Worm (Caenorhabditis elegans) whole organism, L3 larva: ENCODE results near the gene cux-7.

Source experiments
- ZK546.5 ChIP-seq: sonication (generic microtip); optimal IDR thresholded peaks from 2 replicates; lab custom pipeline; 2017; ENCODE audit warnings: missing biosample characterization, missing genetic modification characterization
- aly-2 ChIP-seq: fragments of 150-350 bp; optimal IDR thresholded peaks from 2 replicates; lab custom pipeline; 2014; ENCODE audit warnings: missing biosample characterization, missing genetic modification characterization
- ama-1 ChIP-seq: fragments of 150-350 bp; optimal IDR thresholded peaks from 2 replicates; lab custom pipeline; 2018
- ceh-16 ChIP-seq: sonication (generic microtip); optimal IDR thresholded peaks from 2 replicates; lab custom pipeline; 2017; ENCODE audit warnings: missing biosample characterization, missing genetic modification characterization
- ceh-28 ChIP-seq: fragments of 150-350 bp; optimal IDR thresholded peaks from 2 replicates; lab custom pipeline; 2014; ENCODE audit warnings: missing biosample characterization, missing genetic modification reagents, missing genetic modification characterization
- ceh-82 ChIP-seq: fragments of 150-350 bp; optimal IDR thresholded peaks from 2 replicates; lab custom pipeline; 2014; ENCODE audit warnings: missing biosample characterization, missing genetic modification characterization
- ceh-9 ChIP-seq: sonication (generic microtip); optimal IDR thresholded peaks from 2 replicates; lab custom pipeline; 2018; ENCODE audit warnings: missing biosample characterization, missing genetic modification characterization
- daf-12 ChIP-seq: fragments of 150-350 bp; optimal IDR thresholded peaks from 2 replicates; lab custom pipeline; 2014; ENCODE audit warnings: missing biosample characterization, missing genetic modification reagents, missing genetic modification characterization
- egl-5 ChIP-seq: fragments of 150-350 bp; optimal IDR thresholded peaks from 2 replicates; lab custom pipeline; 2017; ENCODE audit warnings: missing biosample characterization, missing genetic modification reagents, missing genetic modification characterization, inconsistent platforms
- elt-1 ChIP-seq: fragments of 150-350 bp; optimal IDR thresholded peaks from 2 replicates; lab custom pipeline; 2014; ENCODE audit warnings: missing biosample characterization, missing genetic modification characterization
- elt-3 ChIP-seq, 3 experiments: fragments of 150-350 bp in 1 of 3; sonication (generic microtip) in 2 of 3; optimal IDR thresholded peaks; 2 replicates in 2 of 3; 4 replicates in 1 of 3; lab custom pipeline; 2014 to 2017; ENCODE audit warnings: missing biosample characterization in 3 of 3, missing genetic modification characterization in 3 of 3
- fkh-10 ChIP-seq: sonication (generic microtip); optimal IDR thresholded peaks from 2 replicates; lab custom pipeline; 2017; ENCODE audit warnings: missing biosample characterization, missing genetic modification reagents, missing genetic modification characterization
- fos-1 ChIP-seq: fragments of 150-350 bp; optimal IDR thresholded peaks from 2 replicates; lab custom pipeline; 2014; ENCODE audit warnings: missing biosample characterization, missing genetic modification characterization
- hmg-11 ChIP-seq: sonication (generic microtip); optimal IDR thresholded peaks from 2 replicates; lab custom pipeline; 2016; ENCODE audit warnings: missing genetic modification characterization, missing compliant biosample characterization
- jun-1 ChIP-seq: fragments of 150-350 bp; optimal IDR thresholded peaks from 2 replicates; lab custom pipeline; 2014; ENCODE audit warnings: missing biosample characterization, missing genetic modification reagents, missing genetic modification characterization
- lin-15B ChIP-seq: fragments of 150-350 bp; optimal IDR thresholded peaks from 2 replicates; lab custom pipeline; 2014; ENCODE audit warnings: missing biosample characterization, missing genetic modification characterization
- lsy-12 ChIP-seq: sonication (generic microtip); optimal IDR thresholded peaks from 2 replicates; lab custom pipeline; 2016; ENCODE audit warnings: mild to moderate bottlenecking, missing genetic modification characterization, missing compliant biosample characterization
- nfya-1 ChIP-seq: sonication (generic microtip); optimal IDR thresholded peaks from 2 replicates; lab custom pipeline; 2017; ENCODE audit warnings: missing genetic modification characterization, mild to moderate bottlenecking, missing compliant biosample characterization, antibody characterized with exemption, moderate library complexity; ENCODE audit not compliant: insufficient read depth
- nhr-11 ChIP-seq: fragments of 150-350 bp; optimal IDR thresholded peaks from 2 replicates; lab custom pipeline; 2014; ENCODE audit warnings: missing biosample characterization, missing genetic modification characterization
- nhr-23 ChIP-seq: fragments of 150-350 bp; optimal IDR thresholded peaks from 2 replicates; lab custom pipeline; 2014; ENCODE audit warnings: missing biosample characterization, missing genetic modification reagents, missing genetic modification characterization
- nhr-237 ChIP-seq: fragments of 150-350 bp; optimal IDR thresholded peaks from 2 replicates; lab custom pipeline; 2014; ENCODE audit warnings: missing biosample characterization, missing genetic modification characterization
- nhr-25 ChIP-seq: sonication (generic microtip); optimal IDR thresholded peaks from 2 replicates; lab custom pipeline; 2017; ENCODE audit warnings: missing biosample characterization, missing genetic modification characterization
- nhr-28 ChIP-seq: fragments of 150-350 bp; optimal IDR thresholded peaks from 2 replicates; lab custom pipeline; 2014; ENCODE audit warnings: missing biosample characterization, missing genetic modification characterization
- nhr-43 ChIP-seq: sonication (generic microtip); optimal IDR thresholded peaks from 2 replicates; lab custom pipeline; 2016; ENCODE audit warnings: mild to moderate bottlenecking, missing genetic modification characterization, missing compliant biosample characterization; ENCODE audit not compliant: poor library complexity, severe bottlenecking
- nhr-67 ChIP-seq: fragments of 150-350 bp; optimal IDR thresholded peaks from 2 replicates; lab custom pipeline; 2014; ENCODE audit warnings: missing biosample characterization, missing genetic modification characterization
- nhr-77 ChIP-seq: fragments of 150-350 bp; optimal IDR thresholded peaks from 2 replicates; lab custom pipeline; 2014; ENCODE audit warnings: missing biosample characterization, missing genetic modification characterization
- pha-4 ChIP-seq: fragments of 150-350 bp; optimal IDR thresholded peaks from 2 replicates; lab custom pipeline; 2014; ENCODE audit warnings: missing biosample characterization, missing genetic modification reagents, missing genetic modification characterization
- pqm-1 ChIP-seq: fragments of 150-350 bp; optimal IDR thresholded peaks from 2 replicates; lab custom pipeline; 2017; ENCODE audit warnings: missing biosample characterization, missing genetic modification characterization, inconsistent platforms
- sea-2 ChIP-seq: fragments of 150-350 bp; sonication (generic microtip); optimal IDR thresholded peaks from 4 replicates; lab custom pipeline; 2014; ENCODE audit warnings: missing biosample characterization, missing genetic modification reagents, missing genetic modification characterization
- skn-1 ChIP-seq: fragments of 150-350 bp; optimal IDR thresholded peaks from 2 replicates; lab custom pipeline; 2014; ENCODE audit warnings: missing biosample characterization, missing genetic modification characterization
- snpc-4 ChIP-seq: fragments of 150-350 bp; optimal IDR thresholded peaks from 2 replicates; lab custom pipeline; 2014; ENCODE audit warnings: missing biosample characterization, missing genetic modification characterization
- tbx-2 ChIP-seq: sonication (generic microtip); optimal IDR thresholded peaks from 2 replicates; lab custom pipeline; 2016; ENCODE audit warnings: mild to moderate bottlenecking, missing genetic modification characterization, missing compliant biosample characterization
- unc-39 ChIP-seq: sonication (generic microtip); optimal IDR thresholded peaks from 4 replicates; lab custom pipeline; 2017; ENCODE audit warnings: missing biosample characterization, missing genetic modification characterization
- unc-62 ChIP-seq: fragments of 150-350 bp; sonication (generic microtip); optimal IDR thresholded peaks from 4 replicates; lab custom pipeline; 2014; ENCODE audit warnings: missing biosample characterization, missing genetic modification reagents, missing genetic modification characterization
- ztf-11 ChIP-seq: fragments of 150-350 bp; optimal IDR thresholded peaks from 2 replicates; lab custom pipeline; 2014; ENCODE audit warnings: missing biosample characterization, missing genetic modification characterization

Gene cux-7

ce11 chrIII:7536559-7536958, 15.9 kb upstream of the cux-7 start, which contains the start of gene lin-39:
Gene lin-39, minus strand, starts transcription at chrIII:7536632.
- TF ChIP-seq nfya-1 (tag; lab: Kevin White, UChicago) = peak; percentile 53
- TF ChIP-seq ceh-28 = no peak

ce11 chrIII:7535347-7535746, 14.7 kb upstream of the cux-7 start:
- TF ChIP-seq nhr-67 (no peak), fos-1 (tag; lab: Kevin White, UChicago) (no peak), aly-2 (tag; lab: Kevin White, UChicago) (no peak), nhr-23 (no peak), ceh-9 (no peak), ZK546.5 (tag; lab: Kevin White, UChicago) (no peak), snpc-4 (tag; lab: Kevin White, UChicago) (no peak), egl-5 (tag; lab: Kevin White, UChicago) (no peak), nhr-11 (tag; lab: Kevin White, UChicago) (no peak), ceh-82 (no peak), nhr-25 (tag; lab: Kevin White, UChicago) (no peak), elt-3 (tag; optimal IDR thresholded peaks at IDR 0.05; lab: Kevin White, UChicago) (no peak), unc-62 (no peak), nhr-43 (no peak), pha-4 (tag; lab: Kevin White, UChicago) (no peak), fkh-10 (GFP tag; lab: Kevin White, UChicago) (no peak), skn-1 (no peak), sea-2 (GFP tag; lab: Kevin White, UChicago) (no peak), ceh-16 (tag; lab: Kevin White, UChicago) (no peak)

ce11 chrIII:7534648-7535047, 14.0 kb upstream of the cux-7 start:
- TF ChIP-seq egl-5 (tag; lab: Kevin White, UChicago) = no peak
- peak; percentile 80 for TF ChIP-seq unc-62
- TF ChIP-seq nhr-25 (tag; lab: Kevin White, UChicago) = peak; percentile 47
- TF ChIP-seq nhr-28 = no peak
- TF ChIP-seq ama-1 = no peak
- peak; percentile 51 for TF ChIP-seq elt-1 (tag; lab: Kevin White, UChicago)
- TF ChIP-seq ceh-28 = peak; percentile 34
- peak; percentile 99 for TF ChIP-seq nfya-1 (tag; lab: Kevin White, UChicago)
- no peak for TF ChIP-seq ceh-9
- TF ChIP-seq daf-12 (tag; lab: Kevin White, UChicago) = no peak
- no peak for TF ChIP-seq unc-39 (tag; lab: Kevin White, UChicago)
- peak; percentile 1 for TF ChIP-seq lsy-12 (tag; lab: Kevin White, UChicago)
- TF ChIP-seq hmg-11 (tag; lab: Kevin White, UChicago) = no peak
- no peak for TF ChIP-seq nhr-77 (tag; lab: Kevin White, UChicago)
- TF ChIP-seq ztf-11 (tag; lab: Kevin White, UChicago) = no peak
- TF ChIP-seq nhr-237 (tag; lab: Kevin White, UChicago) = no peak
- no peak for TF ChIP-seq nhr-67

- TF ChIP-seq ZK546.5 (tag; lab: Kevin White, UChicago) (no peak), ceh-28 (peak; percentile 17)
These were observed 12.4 kb upstream of the cux-7 start for ce11 chrIII:7533012-7533411.

ce11 chrIII:7531385-7531784, 10.7 kb upstream of the cux-7 start:
- TF ChIP-seq nhr-11 (tag; lab: Kevin White, UChicago) (no peak), hmg-11 (tag; lab: Kevin White, UChicago) (no peak), elt-1 (tag; lab: Kevin White, UChicago) (no peak), tbx-2 (tag; lab: Kevin White, UChicago) (no peak), pqm-1 (tag; lab: Kevin White, UChicago) (no peak), skn-1 (no peak), ceh-9 (no peak), aly-2 (tag; lab: Kevin White, UChicago) (no peak), ceh-16 (tag; lab: Kevin White, UChicago) (no peak), nhr-28 (no peak), nhr-23 (no peak), jun-1 (no peak), lin-15B (tag; lab: Kevin White, UChicago) (no peak), fkh-10 (GFP tag; lab: Kevin White, UChicago) (no peak)
